Worm (Caenorhabditis elegans) whole organism, young adult: Measurements from ENCODE around the gene vnut-1.

Experiments used
- F57A8.1 ChIP-seq: fragments of 200-800 bp; sonication (Bioruptor generic); optimal IDR thresholded peaks from 2 replicates; lab custom pipeline; 2018; ENCODE audit warnings: mild to moderate bottlenecking, missing genetic modification characterization, moderate library complexity, missing compliant biosample characterization
- ama-1 ChIP-seq, 3 experiments: fragments of 150-350 bp in 1 of 3; sonication (generic microtip) in 2 of 3; optimal IDR thresholded peaks; 2 replicates each; lab custom pipeline; 2014 to 2018; ENCODE audit warnings: missing biosample characterization in 2 of 3, missing genetic modification characterization in 2 of 3, missing genetic modification reagents in 2 of 3
- ccch-3 ChIP-seq: fragments of 200-800 bp; sonication (Bioruptor generic); optimal IDR thresholded peaks from 2 replicates; lab custom pipeline; 2018; ENCODE audit warnings: mild to moderate bottlenecking, missing genetic modification characterization, missing compliant biosample characterization
- egl-44 ChIP-seq: fragments of 200-800 bp; sonication (Bioruptor generic); IDR thresholded peaks from 2 replicates; pipeline ENCODE4 v1.3.6; 2022; ENCODE audit warnings: missing genetic modification reagents, missing genetic modification characterization, missing compliant biosample characterization
- gei-17 ChIP-seq: fragments of 200-800 bp; sonication (Bioruptor generic); optimal IDR thresholded peaks from 2 replicates; lab custom pipeline; 2018; ENCODE audit warnings: mild to moderate bottlenecking, missing genetic modification characterization, missing compliant biosample characterization
- hlh-12 ChIP-seq: sonication (generic microtip); optimal IDR thresholded peaks from 2 replicates; lab custom pipeline; 2016; ENCODE audit warnings: missing genetic modification characterization, missing compliant biosample characterization
- let-526 ChIP-seq: fragments of 200-800 bp; sonication (Bioruptor generic); IDR thresholded peaks from 2 replicates; pipeline ENCODE4 v1.3.6; 2022; ENCODE audit warnings: missing genetic modification reagents, missing genetic modification characterization, missing compliant biosample characterization
- lin-35 ChIP-seq, 3 experiments: fragments of 150-350 bp in 2 of 3; sonication (generic microtip) in 1 of 3; optimal IDR thresholded peaks; 2 replicates each; lab custom pipeline; 2014 to 2018; ENCODE audit warnings: missing biosample characterization in 3 of 3, missing genetic modification characterization in 3 of 3, missing genetic modification reagents in 3 of 3
- lir-1 ChIP-seq: fragments of 200-800 bp; sonication (Bioruptor generic); conservative IDR thresholded peaks from 2 replicates; pipeline ENCODE4 v1.3.6; 2022; ENCODE audit warnings: missing genetic modification reagents, missing genetic modification characterization, missing compliant biosample characterization
- pha-4 ChIP-seq: fragments of 150-350 bp; sonication (generic microtip); optimal IDR thresholded peaks from 2 replicates; lab custom pipeline; 2014; ENCODE audit warnings: missing biosample characterization, missing genetic modification reagents, missing genetic modification characterization
- snpc-1.3 ChIP-seq: sonication (generic microtip); optimal IDR thresholded peaks from 2 replicates; lab custom pipeline; 2017; ENCODE audit warnings: missing genetic modification characterization, mild to moderate bottlenecking, missing compliant biosample characterization, antibody characterized with exemption, moderate library complexity, missing genotype, missing genetic modification reagents; ENCODE audit not compliant: insufficient read depth
- snpc-4 ChIP-seq, 5 experiments: fragments of 150-350 bp in 1 of 5; sonication (generic microtip) in 4 of 5; optimal IDR thresholded peaks; 2 replicates each; lab custom pipeline; 2014 to 2018; ENCODE audit warnings: missing genetic modification characterization in 5 of 5, missing biosample characterization in 3 of 5, antibody characterized with exemption in 2 of 5, mild to moderate bottlenecking in 2 of 5, missing compliant biosample characterization in 2 of 5, missing genotype in 2 of 5, moderate library complexity in 2 of 5, missing genetic modification reagents in 1 of 5
- ztf-22 ChIP-seq: fragments of 200-800 bp; sonication (Bioruptor generic); optimal IDR thresholded peaks from 2 replicates; lab custom pipeline; 2018; ENCODE audit warnings: mild to moderate bottlenecking, missing genetic modification characterization, moderate library complexity, missing compliant biosample characterization

- TF ChIP-seq lin-35 (GFP tag; optimal IDR thresholded peaks at IDR 0.05; lab: Kevin White, UChicago) (no peak), F57A8.1 (no peak), gei-17 (GFP tag; lab: Kevin White, UChicago) (no peak), ama-1 (optimal IDR thresholded peaks at IDR 0.05; lab: Kevin White, UChicago) (no peak), ama-1 (GFP tag; optimal IDR thresholded peaks at IDR 0.05; lab: Kevin White, UChicago) (no peak), snpc-1.3 (tag; lab: Kevin White, UChicago) (no peak), hlh-12 (tag; lab: Kevin White, UChicago) (no peak), pha-4 (tag; lab: Kevin White, UChicago) (no peak), egl-44 (no peak), ztf-22 (no peak), snpc-4 (GFP tag; optimal IDR thresholded peaks at IDR 0.05; lab: Kevin White, UChicago) (no peak), snpc-4 (tag; optimal IDR thresholded peaks at IDR 0.05; lab: Kevin White, UChicago) (no peak), ccch-3 (GFP tag; lab: Kevin White, UChicago) (no peak), lir-1 (GFP tag; lab: Robert Waterston, UW) (no peak), let-526 (GFP tag; lab: Robert Waterston, UW) (no peak)
These were observed 35.4 kb downstream of the vnut-1 start, which contains the start of gene F57C2.4 for ce11 chrII:14525013-14525412.
